Fruit fly (Drosophila melanogaster) whole organism: ENCODE data around the gene Pcd.

Experiments
- CG8478 ChIP-seq: fragments of >200 bp; optimal IDR thresholded peaks from 2 replicates; lab custom pipeline; 2018; ENCODE audit warnings: inconsistent platforms
- Dll ChIP-seq: fragments of >200 bp; optimal IDR thresholded peaks from 2 replicates; lab custom pipeline; 2017
- pan ChIP-seq: fragments of >200 bp; optimal IDR thresholded peaks from 2 replicates; lab custom pipeline; 2017
- psq ChIP-seq: fragments of >200 bp; optimal IDR thresholded peaks from 2 replicates; lab custom pipeline; 2017
- usp ChIP-seq: fragments of >200 bp; optimal IDR thresholded peaks from 2 replicates; lab custom pipeline; 2017; ENCODE audit warnings: missing biosample characterization, missing genetic modification characterization, mixed read lengths

DNA sequence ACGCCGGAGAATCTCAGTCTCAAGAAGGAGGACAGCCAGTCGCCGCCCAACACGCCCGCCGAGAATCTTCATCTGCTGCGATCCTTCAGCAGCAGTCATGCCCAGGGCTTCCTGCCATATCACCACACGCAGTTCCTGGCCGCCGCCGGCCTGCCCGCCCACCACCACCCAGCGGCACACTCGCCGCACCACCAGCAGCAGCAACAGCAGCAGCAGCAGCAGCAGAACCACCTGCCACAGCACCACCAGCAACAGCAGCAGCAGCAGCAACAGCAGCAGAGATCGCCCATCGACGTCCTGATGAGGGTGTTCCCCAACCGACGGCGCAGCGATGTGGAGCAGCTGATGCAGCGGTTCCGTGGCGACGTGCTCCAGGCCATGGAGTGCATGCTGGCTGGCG is 27.2 kb upstream of the Pcd start:
- TF ChIP-seq CG8478 (lab: Kevin White, UChicago) (no peak), Dll (lab: Kevin White, UChicago) (no peak), psq (lab: Kevin White, UChicago) (no peak), pan (lab: Kevin White, UChicago) (no peak), usp (no peak)
